Fruit fly (Drosophila melanogaster) S2 (cell line): ENCODE results near the gene CG14151.

Experiments
- CG8478 ChIP-seq: fragments of >200 bp; optimal IDR thresholded peaks from 2 replicates; lab custom pipeline; 2018
- CTCF ChIP-seq, 2 experiments: fragments of >200 bp; optimal IDR thresholded peaks; 2 replicates each; lab custom pipeline; 2018

The CG14151 gene

DNA sequence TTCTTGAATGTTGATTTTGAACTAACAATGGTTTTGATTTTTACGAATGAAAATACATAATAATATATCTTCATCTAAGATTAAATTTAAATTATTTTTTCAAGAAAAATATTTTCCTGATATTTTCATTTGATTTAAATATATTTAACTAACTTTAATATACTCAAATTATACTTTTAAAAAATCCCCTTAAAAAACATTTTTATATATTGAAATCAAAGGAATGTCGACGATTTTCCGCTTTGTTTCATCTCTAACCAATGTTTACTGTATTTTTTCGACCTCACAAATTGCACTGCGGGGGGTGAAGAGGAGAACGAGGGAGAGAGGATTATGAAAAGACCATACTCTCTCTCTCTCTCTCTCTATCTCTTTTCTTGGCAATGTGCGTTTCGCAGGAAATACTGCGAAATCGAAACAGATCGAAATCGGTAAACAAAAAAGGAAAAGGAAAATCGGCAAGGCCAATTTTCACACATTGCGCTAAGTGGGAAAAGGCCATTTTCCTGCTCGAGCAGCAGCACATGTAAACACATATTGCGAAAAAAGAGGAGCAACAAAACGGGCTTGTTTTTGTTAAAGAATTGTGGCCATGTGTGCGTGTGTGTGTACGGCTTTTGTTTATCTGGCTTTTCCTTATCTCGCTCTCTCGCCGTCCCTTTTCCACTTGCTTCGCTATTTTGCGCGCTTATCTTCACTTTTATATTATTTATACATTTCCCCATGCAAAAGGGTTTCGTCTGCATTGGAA is 31.9 kb upstream of the CG14151 start:
- no peak for TF ChIP-seq CTCF (optimal IDR thresholded peaks at IDR 0.05; lab: Kevin White, UChicago)
- TF ChIP-seq CG8478 (lab: Kevin White, UChicago), result no peak

DNA sequence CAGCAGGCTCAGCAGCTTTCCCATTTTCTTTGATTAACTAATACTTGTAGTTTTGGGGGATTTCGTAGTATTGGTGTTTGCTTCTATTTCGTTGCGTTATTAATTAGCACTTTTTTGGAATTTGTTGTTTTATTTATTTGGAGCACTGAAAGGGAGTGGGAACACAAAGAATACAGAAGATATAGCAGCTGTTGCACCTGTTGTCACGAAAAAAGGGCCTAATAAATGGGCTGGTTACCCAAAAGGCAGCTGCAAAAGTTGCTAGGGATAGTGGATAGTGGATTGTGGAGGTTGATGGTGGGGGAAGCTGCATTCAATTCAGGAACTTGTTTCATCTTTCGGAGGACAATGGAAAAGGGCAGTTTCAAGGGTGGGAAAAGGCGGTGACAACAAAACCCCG is 31.2 kb upstream of the CG14151 start:
- TF ChIP-seq CG8478 (lab: Kevin White, UChicago), result no peak
- no peak for TF ChIP-seq CTCF (optimal IDR thresholded peaks at IDR 0.05; lab: Kevin White, UChicago)

DNA sequence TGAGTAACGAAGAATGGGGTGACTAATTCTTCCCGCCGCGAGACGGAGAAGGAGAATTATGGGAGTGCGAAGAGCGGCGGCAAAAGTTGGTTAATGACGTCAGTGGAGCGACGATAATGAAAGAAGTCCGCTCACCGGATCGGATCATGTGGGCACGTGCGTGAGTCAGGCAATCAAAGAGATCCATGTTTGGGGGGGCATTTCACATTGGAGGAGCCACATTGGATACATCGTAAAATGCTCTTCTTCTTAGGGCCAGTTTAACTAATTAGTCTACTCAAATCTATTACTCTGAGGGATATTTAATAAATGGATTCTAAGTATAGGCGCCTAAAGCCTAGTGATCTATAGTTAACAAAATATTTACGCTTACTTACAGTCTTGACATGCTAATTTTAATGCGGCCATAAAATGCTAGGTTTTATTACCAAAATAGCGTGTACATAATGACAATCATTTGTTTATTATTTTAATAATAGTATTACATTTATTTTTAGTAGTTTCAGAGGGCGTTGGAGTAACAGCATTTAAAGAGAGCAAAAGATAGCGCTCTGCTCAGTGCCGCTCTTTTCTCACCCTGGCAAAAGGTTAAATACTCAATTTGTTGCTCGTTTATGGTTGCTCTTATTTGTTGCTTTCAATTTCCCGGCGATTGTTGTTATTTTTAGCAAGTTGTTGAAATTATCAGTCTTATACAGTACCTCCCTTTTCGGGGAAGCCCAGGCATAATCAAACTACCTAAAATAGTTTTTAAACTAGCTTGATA is 30.3 kb upstream of the CG14151 start:
- TF ChIP-seq CTCF (optimal IDR thresholded peaks at IDR 0.05; lab: Kevin White, UChicago) (no peak), CG8478 (lab: Kevin White, UChicago) (no peak)

DNA sequence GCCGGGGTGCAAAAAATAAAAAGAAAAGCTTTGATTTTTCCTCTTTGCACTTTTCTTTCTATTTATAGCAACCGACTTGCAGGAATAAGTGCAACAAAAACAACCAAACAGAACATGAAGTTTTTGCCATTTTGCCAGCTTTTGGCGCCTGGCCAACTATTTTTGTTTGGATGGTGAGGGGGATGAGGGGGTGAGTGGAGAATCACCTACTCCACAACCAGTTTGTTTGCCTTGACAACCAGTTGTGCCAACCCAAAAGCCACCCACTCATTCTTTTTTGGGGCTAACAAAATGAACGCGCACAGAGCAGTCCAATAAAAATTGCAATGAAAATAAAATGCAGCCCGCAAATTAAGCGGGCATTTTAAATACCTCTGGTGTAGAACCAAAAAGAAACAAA is 29.0 kb upstream of the CG14151 start:
- TF ChIP-seq CTCF (optimal IDR thresholded peaks at IDR 0.05; lab: Kevin White, UChicago), result no peak
- no peak for TF ChIP-seq CG8478 (lab: Kevin White, UChicago)

DNA sequence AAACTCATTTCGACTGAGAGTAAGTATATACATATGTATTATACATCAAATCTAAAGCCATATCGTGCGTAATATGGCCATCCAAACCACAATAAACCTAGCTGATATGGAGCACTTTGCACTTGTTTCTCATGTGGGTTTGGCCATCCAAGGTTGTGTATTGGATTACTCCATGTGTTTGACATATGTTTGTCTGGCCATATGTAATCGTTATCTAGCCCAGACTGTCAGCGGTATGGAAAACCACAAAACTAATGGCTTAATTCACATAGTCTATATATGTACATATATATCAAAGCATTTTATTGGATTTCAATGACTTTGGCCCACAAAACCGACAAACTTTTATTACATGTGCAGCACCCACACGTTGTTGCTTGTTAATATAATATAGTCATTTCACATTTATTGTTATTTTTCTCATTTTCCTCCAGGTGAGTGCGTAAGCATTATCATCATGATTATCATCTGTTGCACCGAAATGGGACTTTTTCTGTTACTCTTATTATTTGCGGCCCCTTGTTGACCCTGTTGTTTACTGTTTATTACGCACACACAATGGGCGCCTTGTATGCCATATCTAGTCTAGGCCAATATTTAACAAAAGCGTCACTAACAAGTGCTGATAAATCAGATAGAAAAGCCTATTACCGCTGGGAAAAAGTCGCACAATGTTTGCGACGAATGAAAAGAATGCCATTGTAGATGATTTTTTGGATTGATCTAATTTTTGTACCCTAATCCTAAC is 28.3 kb upstream of the CG14151 start:
- TF ChIP-seq CG8478 (lab: Kevin White, UChicago) (no peak), CTCF (optimal IDR thresholded peaks at IDR 0.05; lab: Kevin White, UChicago) (no peak)

DNA sequence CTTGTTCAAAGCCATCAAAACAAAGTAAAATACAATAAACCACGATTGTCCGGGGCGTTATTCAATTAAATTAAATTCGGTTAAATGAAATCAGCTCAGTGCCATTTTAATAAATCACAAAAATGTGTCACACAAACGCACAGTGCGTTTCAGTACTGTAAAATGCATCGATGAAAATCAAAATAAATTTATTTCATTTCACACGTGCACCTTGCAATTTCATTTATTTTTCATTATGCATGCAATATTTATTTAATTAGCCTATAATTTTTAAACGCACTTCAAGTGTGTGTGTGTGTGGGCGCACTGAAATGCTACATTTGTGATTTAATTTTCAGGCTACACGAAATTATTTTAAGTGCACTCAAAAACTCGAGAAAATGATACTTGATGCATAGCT is 26.2 kb upstream of the CG14151 start:
- TF ChIP-seq CTCF (optimal IDR thresholded peaks at IDR 0.05; lab: Kevin White, UChicago), result no peak
- TF ChIP-seq CG8478 (lab: Kevin White, UChicago), result no peak

DNA sequence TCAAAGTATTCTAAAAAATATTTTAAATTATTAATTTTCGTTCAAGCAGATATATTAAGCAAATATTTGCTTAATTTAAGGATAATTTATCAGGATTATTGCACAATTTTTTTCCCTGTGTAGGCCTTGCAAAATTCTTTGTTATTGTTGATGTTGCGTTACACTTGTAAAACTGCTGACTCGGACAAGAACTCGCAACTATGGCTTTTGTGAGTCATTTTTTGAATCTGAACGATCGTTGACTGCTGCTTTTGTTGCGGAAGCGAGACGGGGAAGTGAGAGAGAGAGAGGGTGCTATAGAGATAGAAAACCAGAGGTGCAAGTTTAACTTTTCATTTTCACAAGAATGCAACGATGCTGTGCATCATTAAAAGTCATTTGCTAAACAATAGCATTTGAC is 24.2 kb upstream of the CG14151 start:
- no peak for TF ChIP-seq CTCF (optimal IDR thresholded peaks at IDR 0.05; lab: Kevin White, UChicago)
- no peak for TF ChIP-seq CG8478 (lab: Kevin White, UChicago)

DNA sequence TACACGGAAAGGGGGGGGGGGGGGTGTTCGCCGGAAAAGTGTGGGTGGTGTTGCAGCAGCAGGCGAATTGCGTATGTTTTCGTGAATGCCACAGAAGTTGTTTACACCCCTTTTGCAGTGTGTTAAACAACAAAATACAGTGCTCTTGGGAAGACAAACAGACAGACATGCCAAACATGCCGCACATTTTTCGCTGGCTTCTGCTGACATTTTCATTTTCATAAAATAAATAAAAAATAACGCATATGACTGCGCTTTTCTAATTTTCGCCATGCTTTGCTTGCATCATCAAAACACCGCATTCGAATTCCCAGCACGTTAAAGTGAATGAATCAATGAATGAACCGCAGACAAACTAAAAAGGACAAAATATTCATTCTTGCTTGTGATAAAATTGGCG is 23.0 kb upstream of the CG14151 start:
- TF ChIP-seq CTCF (optimal IDR thresholded peaks at IDR 0.05; lab: Kevin White, UChicago), result no peak
- TF ChIP-seq CG8478 (lab: Kevin White, UChicago), result no peak

DNA sequence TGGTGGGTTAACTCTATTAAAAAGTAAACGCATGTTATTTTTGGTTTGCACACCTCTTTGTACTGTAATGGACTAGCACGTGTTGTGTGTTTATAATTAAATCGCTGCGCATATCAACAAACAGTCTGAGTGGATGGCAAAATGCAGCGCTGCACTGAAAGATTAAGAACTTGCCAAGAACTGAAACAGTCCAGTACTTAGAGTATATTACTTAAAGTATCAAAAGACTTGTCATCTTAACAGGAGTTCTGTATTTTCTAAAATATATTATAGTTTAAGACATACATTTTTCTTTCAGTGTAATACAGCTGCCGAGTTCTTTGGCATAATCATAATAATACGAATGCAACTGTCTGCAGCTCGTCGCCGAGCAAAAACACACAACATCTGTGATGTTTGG is 20.1 kb upstream of the CG14151 start:
- TF ChIP-seq CG8478 (lab: Kevin White, UChicago), result no peak
- no peak for TF ChIP-seq CTCF (optimal IDR thresholded peaks at IDR 0.05; lab: Kevin White, UChicago)

DNA sequence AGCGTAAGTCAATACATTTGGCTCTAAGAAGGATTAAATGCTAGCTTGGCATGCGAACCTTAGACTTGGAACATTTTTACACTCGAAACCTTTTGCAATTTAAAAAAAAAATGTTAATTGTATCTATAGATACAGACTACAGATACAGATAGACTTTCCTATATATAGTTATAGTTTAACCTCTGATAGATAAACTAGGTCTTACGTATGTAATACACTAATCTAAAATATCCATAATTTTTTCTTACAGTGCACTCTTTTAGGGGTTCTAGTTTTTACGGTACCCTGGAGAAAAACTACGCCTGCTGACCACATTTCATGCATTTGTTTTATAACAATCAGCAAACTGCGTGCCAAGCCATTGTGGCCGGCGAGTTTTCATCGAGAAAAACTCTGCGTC is 18.9 kb upstream of the CG14151 start:
- TF ChIP-seq CG8478 (lab: Kevin White, UChicago), result no peak
- TF ChIP-seq CTCF (optimal IDR thresholded peaks at IDR 0.05; lab: Kevin White, UChicago), result no peak

DNA sequence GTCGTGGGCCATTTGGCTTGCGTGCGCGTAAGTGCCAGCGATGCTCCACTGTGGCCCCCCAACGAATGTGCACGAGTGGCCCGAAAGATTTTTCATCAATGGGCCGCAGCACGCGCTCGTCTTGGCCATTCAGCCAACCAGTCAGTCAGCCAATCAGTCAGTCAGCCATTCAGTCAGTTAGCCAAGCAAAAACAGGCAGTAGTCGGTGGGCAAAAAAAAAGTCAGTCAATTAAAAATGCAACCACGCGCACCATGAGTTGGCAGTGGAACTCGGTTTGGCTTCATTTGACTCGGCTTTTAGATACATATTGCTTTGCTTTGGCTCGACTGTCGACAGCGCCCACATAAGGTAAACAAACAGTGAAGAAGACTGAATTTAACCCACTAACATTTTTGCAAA is 17.7 kb upstream of the CG14151 start:
- no peak for TF ChIP-seq CG8478 (lab: Kevin White, UChicago)
- TF ChIP-seq CTCF (optimal IDR thresholded peaks at IDR 0.05; lab: Kevin White, UChicago), result no peak

DNA sequence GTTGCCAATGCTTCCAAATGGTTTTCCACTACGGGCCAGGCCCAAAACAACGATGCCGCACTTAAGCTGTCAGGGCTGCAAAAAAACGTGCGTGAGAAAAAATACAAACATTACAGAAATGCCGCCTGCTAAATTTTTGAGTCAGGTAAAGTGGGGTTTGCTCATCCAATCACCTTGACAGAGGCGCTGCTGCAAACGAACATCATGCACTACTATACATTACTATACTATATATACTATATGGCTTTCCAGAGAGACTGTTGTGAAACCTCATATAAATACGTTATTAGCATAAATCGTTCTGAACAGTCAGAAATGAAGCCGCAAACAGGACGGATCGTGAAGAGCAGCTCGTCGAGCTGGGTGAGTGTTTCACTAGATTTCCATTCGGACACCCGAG is 14.9 kb upstream of the CG14151 start, which contains the start of gene CG14153:
CG14153 (plus strand) TSS at position 301 of the 400 bp plus-strand sequence.
- TF ChIP-seq CTCF (optimal IDR thresholded peaks at IDR 0.05; lab: Kevin White, UChicago) (no peak), CG8478 (lab: Kevin White, UChicago) (no peak)

DNA sequence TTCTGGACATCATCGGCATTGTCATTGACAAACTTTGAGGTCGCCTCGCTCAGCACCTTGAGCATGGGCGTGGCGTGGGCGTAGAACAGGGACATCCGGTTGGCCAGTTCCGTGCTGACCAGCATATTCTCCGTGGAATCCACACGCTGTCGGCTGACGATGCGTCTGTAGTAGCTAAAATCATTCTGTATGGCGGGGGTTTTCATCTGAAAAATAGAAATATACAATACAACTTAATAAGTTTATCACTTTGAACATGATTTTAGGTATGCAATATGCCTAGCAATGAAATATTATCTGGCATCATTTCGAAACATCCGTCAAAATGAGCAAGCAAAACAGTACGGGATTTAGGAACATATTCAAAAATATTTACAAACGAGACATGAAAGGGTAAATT is 13.3 kb upstream of the CG14151 start, which contains the start of gene CG14154:
CG14154 (plus strand) TSS at position 301 of the 400 bp plus-strand sequence.
- no peak for TF ChIP-seq CTCF (optimal IDR thresholded peaks at IDR 0.05; lab: Kevin White, UChicago)

DNA sequence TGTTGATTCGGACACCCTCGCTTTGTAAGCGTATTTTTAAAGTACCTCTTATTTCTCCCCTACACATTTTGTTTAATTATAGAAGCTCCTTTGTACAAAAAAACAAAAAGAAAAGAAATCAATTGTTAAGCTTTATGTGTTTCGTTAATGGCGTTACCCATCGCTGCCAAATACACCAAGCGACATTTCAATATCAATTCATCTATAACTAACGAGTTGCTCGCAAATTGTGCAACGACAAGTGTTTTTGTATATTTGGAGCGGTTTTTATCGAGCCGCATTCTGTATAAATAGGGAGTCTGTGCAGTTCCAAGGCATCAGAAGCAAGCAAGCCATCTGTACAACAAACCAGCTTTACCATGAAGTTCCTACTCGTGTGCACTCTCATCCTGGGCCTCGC is 11.2 kb upstream of the CG14151 start, which contains the start of gene CG18628:
CG18628 (plus strand) TSS at position 301 of the 400 bp plus-strand sequence.
- TF ChIP-seq CG8478 (lab: Kevin White, UChicago), result no peak
- no peak for TF ChIP-seq CTCF (optimal IDR thresholded peaks at IDR 0.05; lab: Kevin White, UChicago)

DNA sequence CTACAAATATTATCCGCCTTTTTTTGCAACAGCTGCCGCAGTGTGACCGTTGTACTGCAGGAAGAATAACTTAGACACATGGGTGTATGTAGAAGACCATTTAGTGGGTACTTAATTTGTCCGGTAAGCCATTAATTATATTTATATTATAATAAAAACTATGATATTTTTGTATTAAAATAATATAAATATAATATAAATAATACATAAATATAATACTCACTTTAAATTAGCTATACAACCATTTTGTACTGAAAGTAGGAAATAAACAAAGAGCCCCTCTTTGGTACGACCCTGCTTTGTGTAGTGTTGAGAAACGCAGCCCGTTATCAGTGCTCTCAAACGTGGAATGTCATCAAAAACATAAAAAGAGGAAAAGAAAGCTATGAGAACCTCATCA is 9.5 kb upstream of the CG14151 start, which contains the start of gene Cnep1r2:
Cnep1r2 (plus strand) TSS at position 328 of the 400 bp plus-strand sequence.
- TF ChIP-seq CTCF (optimal IDR thresholded peaks at IDR 0.05; lab: Kevin White, UChicago), result no peak
- TF ChIP-seq CG8478 (lab: Kevin White, UChicago), result no peak
